Worm (Caenorhabditis elegans): ENCODE measurements around the gene emc-3.

DNA sequence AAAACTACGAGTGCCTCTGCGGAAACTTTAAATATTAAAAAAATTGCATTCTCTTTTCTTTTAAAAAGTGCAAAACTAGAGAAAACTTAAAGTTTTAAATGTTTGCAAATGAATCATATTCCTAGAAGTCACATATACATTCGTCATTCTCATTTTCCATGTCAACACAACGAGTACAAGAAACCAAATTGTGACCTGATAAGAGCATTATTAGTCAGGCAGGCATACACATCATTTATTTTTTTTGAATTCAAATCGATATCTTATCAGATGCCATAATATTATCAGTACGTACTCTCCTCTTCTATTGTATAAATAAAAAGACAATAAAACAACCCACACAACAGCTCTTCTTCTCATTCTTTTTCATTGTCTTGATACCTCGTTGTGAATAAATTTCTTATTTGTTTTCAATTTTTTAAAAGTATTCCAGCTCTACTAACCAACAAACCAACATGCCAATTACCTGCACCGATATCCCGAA lies 34.4 kb downstream of the emc-3 start, which contains the start of gene W02A2.9:
- TF ChIP-seq ceh-16 (tag; optimal IDR thresholded peaks at IDR 0.05) (no peak), nhr-23 (tag; optimal IDR thresholded peaks at IDR 0.05) (no peak), nfya-1 (tag; optimal IDR thresholded peaks at IDR 0.05; ENCODE audit: insufficient read depth) (no peak)
